Worm (Caenorhabditis elegans): Measurements from ENCODE around the gene ceh-87.

ceh-87 gene

DNA sequence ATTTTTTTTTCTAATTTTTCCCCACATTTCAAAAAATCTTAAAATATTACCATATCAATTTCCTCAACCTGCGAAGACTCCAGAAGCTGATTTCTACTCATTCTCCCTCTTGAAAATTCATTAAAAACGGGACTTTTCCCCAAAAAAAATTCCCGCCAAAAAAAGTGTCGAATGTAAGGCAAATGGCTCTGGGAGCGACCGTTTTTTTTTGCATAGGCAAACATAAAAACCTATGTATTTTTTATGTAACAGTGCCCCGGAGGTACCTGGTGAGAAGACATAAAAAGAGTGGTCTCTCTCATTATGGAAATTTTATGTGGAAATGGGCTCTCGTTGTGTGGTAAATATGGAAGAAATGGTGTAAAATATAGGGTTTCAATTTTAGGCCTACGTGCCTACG lies at the start of gene ceh-87:
Gene ceh-87, minus strand, starts transcription at position 101 of the 400 bp plus-strand sequence.
- TF ChIP-seq him-1 (tag; optimal IDR thresholded peaks at IDR 0.05) (no peak), dao-5 (tag; optimal IDR thresholded peaks at IDR 0.05) (no peak), W03F9.2 (tag; optimal IDR thresholded peaks at IDR 0.05) (no peak)

DNA sequence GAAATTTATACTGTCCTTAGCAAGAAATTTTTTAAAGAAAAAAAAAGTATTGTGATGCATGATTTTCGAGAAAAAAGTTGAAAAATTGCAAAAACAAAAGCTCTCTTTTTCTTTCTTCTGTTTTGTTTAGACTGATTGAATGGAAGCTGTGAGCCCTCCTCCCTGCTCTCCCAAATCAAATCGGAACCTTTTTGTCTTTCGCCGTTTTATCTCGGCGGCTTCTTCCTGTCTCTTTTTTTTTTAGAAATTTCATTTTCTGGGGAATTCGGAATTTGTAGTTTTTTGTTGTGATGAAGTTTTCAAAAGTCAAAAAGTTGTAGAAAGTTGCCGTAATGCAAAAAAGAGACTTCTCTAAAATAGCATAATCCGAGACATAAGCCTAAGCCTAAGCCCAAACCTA lies 46.5 kb upstream of the ceh-87 start:
- TF ChIP-seq him-1 (tag; optimal IDR thresholded peaks at IDR 0.05) (no peak), W03F9.2 (tag; optimal IDR thresholded peaks at IDR 0.05) (no peak), dao-5 (tag; optimal IDR thresholded peaks at IDR 0.05) (no peak)

DNA sequence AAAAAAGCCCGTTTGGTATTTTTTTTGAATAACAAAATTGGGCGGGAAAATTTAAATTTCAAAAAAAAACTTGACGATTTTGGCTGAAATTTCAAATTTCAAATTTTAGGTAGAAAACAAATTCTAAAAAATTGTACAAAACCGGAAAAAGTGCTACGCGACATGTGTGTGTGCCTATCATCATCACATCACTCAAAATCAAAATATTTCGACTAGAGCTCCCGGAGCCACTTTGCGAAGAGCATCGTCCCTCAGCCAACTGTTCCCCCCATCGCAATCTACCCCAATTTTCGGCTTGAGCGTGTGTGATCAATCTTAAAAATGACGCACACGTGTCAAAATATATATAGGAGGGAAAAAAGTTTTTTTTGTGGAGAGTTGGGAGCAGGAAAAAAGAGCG lies 42.7 kb upstream of the ceh-87 start:
- TF ChIP-seq dao-5 (tag; optimal IDR thresholded peaks at IDR 0.05): no peak

DNA sequence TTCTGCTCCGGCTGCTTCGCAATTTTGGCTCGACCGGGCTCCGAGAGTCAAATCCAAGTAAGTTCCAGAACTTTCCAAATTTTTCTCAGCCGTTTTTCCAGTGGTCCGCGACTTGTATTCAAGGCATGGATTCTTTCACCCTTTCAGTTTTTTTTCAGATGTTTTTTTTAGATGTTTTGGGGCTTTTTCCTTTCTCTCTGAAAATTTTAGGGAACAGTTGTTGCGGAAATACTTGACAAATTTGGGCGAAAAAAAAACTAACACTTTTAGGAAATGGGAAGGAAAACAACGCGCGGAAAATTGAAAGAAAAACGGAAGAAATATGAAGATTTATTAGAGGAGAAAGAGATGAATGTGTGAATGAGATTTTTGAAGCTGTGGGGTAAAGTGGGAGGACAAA lies 41.5 kb upstream of the ceh-87 start, which contains the start of the genes T05A8.11 and nep-2:
Gene T05A8.11, minus strand, starts transcription at position 101 of the 400 bp plus-strand sequence.
Gene nep-2, minus strand, starts transcription at position 192 of the 400 bp plus-strand sequence.
- TF ChIP-seq dao-5 (tag; optimal IDR thresholded peaks at IDR 0.05): no peak
- no peak for TF ChIP-seq W03F9.2 (tag; optimal IDR thresholded peaks at IDR 0.05)
- no peak for TF ChIP-seq him-1 (tag; optimal IDR thresholded peaks at IDR 0.05)

DNA sequence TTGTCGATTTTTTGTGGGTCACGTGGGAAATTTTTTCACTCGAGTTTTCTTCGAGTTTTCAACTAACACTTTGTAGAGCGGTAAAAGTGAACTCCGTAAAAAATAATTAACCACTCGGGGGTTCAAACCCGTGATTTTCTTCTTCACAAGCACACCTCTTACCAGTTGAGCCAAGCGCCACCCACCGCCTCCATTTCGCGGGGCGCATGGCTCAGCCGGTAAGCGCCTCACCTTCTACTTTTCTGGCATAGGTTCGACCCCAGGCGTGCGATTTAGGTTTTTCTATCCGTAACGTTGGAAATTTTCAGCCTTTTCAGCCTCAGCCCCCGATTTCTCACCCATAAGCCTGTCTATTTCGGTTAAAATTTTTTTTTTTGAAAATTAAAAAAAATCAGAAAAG lies 37.9 kb upstream of the ceh-87 start:
- no peak for TF ChIP-seq him-1 (tag; optimal IDR thresholded peaks at IDR 0.05)
- TF ChIP-seq dao-5 (tag; optimal IDR thresholded peaks at IDR 0.05): no peak
- no peak for TF ChIP-seq W03F9.2 (tag; optimal IDR thresholded peaks at IDR 0.05)

DNA sequence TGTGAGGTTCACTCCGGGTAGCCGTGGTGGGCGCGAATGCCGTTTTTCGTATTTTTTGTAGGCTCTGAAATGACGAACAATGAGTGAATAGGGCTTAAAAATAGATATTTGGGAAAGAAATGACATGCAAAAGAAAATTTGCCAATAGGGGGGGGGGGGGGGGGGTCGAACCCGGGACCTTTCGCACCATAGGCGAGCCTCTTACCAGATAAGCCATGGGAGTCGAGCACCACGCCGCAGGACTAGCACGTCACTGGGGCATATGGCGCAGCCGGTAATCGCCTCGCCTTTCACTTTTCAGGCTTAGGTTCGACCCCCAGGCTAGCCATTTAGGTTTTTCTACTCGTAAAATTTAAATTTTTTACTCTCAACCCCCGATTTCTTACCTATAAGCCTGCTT lies 35.1 kb upstream of the ceh-87 start:
- TF ChIP-seq W03F9.2 (tag; optimal IDR thresholded peaks at IDR 0.05) (no peak), dao-5 (tag; optimal IDR thresholded peaks at IDR 0.05) (no peak), him-1 (tag; optimal IDR thresholded peaks at IDR 0.05) (no peak)

DNA sequence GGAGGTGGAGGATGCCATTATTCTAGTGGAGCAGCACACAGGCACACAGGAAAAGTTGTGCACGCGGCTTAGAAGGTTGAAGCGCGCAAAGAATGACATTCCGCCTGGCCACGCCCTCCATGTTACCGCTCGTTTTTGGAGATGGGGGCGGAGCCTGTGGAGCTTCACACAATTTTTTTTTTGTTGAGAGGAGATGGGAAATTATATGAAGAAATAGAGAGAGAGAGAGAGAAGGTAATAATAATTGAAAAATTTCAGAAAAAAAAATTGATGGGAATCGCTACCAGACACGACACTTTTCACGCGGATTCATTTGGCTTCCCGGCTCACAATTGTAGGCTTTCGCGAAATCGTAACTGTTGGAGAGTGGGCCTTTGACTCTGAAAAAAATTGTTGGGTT lies 33.2 kb upstream of the ceh-87 start, which contains the start of gene T05A8.3:
Gene T05A8.3, minus strand, starts transcription at position 101 of the 400 bp plus-strand sequence.
- no peak for TF ChIP-seq him-1 (tag; optimal IDR thresholded peaks at IDR 0.05)
- no peak for TF ChIP-seq dao-5 (tag; optimal IDR thresholded peaks at IDR 0.05)
- TF ChIP-seq W03F9.2 (tag; optimal IDR thresholded peaks at IDR 0.05): no peak

DNA sequence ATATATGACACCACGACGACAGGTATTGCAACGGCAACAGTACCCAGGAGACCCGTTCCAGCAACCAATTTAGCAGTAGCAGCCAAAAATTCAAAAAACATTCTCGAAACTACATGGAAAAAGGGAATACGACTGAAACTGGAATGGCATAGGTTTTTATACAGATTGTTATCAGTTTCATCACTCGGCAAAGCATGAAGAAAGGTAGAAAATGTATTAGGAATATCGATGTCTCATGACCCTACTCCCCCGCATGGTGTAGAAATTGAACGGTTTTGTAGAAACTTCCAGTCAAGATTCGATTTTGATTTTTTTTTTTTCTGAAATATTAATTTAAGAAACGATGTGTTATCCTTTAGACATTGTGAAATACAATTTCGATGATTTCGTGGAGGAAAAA lies 26.8 kb upstream of the ceh-87 start, which contains the start of gene T05A8.2:
Gene T05A8.2, minus strand, starts transcription at position 101 of the 400 bp plus-strand sequence.
- no peak for TF ChIP-seq him-1 (tag; optimal IDR thresholded peaks at IDR 0.05)
- TF ChIP-seq dao-5 (tag; optimal IDR thresholded peaks at IDR 0.05): no peak
- no peak for TF ChIP-seq W03F9.2 (tag; optimal IDR thresholded peaks at IDR 0.05)

DNA sequence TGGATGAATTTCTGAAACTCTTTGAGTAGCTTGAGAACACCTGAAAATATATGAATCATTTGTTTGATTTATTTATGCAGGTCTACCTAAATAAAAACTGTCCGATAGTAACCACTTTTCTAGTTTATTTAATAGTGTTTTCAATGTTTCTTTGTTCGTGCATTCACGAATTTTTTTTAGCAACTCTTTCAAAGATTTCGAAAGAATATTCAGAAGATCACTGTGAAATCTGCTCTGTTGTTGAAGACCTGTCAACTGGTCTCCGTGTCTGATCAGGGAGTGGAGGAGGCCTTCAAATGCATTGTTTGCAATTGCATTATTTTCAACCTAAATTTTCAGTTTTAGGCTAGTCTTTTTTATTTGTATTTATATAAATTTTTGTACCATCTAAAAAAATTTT lies 25.8 kb upstream of the ceh-87 start, which contains the start of gene T05A8.1:
Gene T05A8.1, minus strand, starts transcription at position 101 of the 400 bp plus-strand sequence.
- TF ChIP-seq dao-5 (tag; optimal IDR thresholded peaks at IDR 0.05): no peak
- no peak for TF ChIP-seq him-1 (tag; optimal IDR thresholded peaks at IDR 0.05)
- no peak for TF ChIP-seq W03F9.2 (tag; optimal IDR thresholded peaks at IDR 0.05)

DNA sequence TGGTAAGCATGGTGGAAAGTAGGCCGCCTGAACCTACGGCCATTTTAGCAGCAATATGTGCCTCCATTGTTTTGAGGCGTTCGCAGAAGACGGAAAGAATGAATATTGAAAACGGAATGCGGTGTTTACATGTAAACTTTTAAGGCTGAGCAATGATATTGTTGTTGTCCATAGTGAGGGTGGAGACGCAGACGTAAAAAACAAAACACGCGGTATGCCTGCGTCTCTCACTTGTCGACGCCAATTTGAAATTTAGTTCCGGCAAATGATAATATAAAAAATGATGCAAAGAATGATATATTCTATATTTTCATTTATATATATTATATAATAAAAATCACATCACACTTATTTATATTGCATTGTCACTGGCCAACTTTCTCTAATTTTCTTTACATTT lies 23.8 kb upstream of the ceh-87 start, which contains the start of gene Y47G7B.2:
Gene Y47G7B.2, minus strand, starts transcription at position 143 of the 400 bp plus-strand sequence.
- TF ChIP-seq W03F9.2 (tag; optimal IDR thresholded peaks at IDR 0.05): no peak
- TF ChIP-seq dao-5 (tag; optimal IDR thresholded peaks at IDR 0.05): no peak
- TF ChIP-seq him-1 (tag; optimal IDR thresholded peaks at IDR 0.05): no peak

DNA sequence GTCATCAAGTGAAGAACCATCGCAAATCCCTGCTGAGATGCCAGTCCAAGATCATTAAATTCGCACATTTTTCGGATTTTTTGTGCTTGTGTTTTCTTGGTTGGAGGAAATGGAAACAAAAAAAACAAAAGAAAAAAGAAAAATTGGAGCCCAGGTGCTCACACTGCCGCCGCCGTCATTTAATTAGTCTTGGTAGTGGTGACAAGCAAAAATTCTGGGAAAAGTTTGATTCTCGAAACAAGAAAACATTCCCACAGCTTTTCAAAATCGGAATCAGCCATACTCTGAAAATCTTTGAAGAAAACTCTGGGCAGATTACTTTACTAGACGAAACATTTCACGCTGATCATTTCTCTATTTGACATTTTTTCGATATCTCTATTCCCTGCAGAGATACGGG lies 21.1 kb upstream of the ceh-87 start, which contains the start of gene srh-128:
Gene srh-128, minus strand, starts transcription at position 101 of the 400 bp plus-strand sequence.
- TF ChIP-seq dao-5 (tag; optimal IDR thresholded peaks at IDR 0.05) (no peak), him-1 (tag; optimal IDR thresholded peaks at IDR 0.05) (no peak), W03F9.2 (tag; optimal IDR thresholded peaks at IDR 0.05) (no peak)

DNA sequence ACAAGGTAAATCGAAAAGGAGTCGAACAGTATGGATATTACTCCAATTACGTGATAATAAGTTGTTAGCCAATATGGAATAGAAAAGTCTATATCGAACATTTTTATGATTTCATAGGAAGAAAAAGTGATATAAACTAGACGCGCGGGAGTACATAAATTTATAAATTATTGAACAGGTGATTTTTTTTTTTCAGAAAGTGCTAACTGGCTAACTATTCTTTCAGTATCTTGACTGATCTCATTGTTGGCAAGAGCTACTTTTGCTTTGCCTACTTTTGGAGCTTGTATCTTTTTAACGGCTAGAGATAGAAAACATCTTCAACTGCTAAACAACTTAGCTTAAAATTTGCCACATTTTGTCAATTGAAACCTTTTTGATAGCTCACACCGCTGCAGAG lies 18.6 kb upstream of the ceh-87 start, which contains the start of gene sri-60:
Gene sri-60, minus strand, starts transcription at position 101 of the 400 bp plus-strand sequence.
- no peak for TF ChIP-seq him-1 (tag; optimal IDR thresholded peaks at IDR 0.05)
- TF ChIP-seq W03F9.2 (tag; optimal IDR thresholded peaks at IDR 0.05): no peak
- TF ChIP-seq dao-5 (tag; optimal IDR thresholded peaks at IDR 0.05): no peak

DNA sequence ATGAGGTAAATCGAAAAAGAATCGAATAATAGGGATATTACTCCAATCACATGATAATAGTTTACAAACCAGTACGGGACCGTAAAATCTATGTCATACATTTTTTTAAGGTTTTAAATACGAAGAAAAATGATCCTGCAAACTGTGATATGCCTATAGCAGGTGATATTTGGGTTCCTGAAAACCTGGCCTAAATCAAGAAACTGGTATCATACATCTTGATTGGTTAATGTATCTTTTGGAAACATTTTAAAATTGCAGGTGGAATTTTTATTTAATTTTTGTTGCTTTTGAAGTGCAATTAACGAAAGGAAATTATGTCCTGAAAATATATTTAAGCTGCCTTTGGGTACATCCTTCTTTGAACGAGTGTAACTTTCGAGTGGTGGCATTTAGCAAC lies 16.1 kb upstream of the ceh-87 start, which contains the start of gene sri-61:
Gene sri-61, minus strand, starts transcription at position 101 of the 400 bp plus-strand sequence.
- TF ChIP-seq W03F9.2 (tag; optimal IDR thresholded peaks at IDR 0.05): no peak

DNA sequence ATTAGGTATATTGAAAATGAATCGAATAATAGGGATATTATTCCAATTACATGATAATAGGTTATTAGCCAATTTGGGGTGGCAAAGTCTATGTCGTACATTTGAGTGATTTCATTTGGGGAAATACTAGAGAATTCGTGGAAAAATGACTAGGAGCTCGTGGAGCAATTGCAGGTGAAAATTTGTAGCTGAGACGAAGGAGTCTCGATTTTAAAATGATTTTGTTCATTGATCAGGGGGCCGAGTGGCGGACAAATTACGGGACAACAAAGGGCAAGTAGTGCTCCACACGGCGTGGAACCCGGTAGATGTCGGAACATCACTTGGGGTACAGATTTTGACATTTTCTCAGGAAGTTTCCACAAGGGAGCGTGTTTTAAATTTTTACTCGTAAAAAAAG lies 14.3 kb upstream of the ceh-87 start, which contains the start of gene sri-62:
Gene sri-62, minus strand, starts transcription at position 101 of the 400 bp plus-strand sequence.
- TF ChIP-seq dao-5 (tag; optimal IDR thresholded peaks at IDR 0.05) (no peak), W03F9.2 (tag; optimal IDR thresholded peaks at IDR 0.05) (no peak), him-1 (tag; optimal IDR thresholded peaks at IDR 0.05) (no peak)

DNA sequence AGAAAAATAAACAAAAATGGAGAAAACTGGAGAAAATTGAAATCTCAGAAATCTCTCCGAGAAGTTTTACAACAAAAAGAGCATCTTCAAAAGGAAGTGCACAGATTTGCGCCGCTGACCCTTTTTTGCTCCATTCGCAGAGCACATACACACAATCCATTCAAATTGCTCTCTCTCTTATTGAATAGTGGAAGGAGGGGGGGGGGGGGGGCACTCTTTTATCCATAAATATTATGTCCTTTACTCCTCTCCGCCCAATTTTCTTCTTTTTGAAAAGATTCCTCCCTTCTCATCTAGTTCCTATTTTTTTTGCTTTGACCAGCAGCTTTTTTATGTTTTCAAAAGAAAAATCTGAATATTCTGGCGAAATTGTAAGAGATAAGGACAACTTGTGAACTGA lies 11.0 kb upstream of the ceh-87 start:
- TF ChIP-seq him-1 (tag; optimal IDR thresholded peaks at IDR 0.05) (no peak), dao-5 (tag; optimal IDR thresholded peaks at IDR 0.05) (no peak), W03F9.2 (tag; optimal IDR thresholded peaks at IDR 0.05) (no peak)
